Worm (Caenorhabditis elegans): ENCODE data around the gene W02C12.2.

The W02C12.2 gene

ce11 chrIV:3981601-3982000 is 26.2 kb downstream of the W02C12.2 start, which contains the start of gene srh-223:
TSS of gene srh-223 (plus strand) at chrIV:3981901.
- TF ChIP-seq die-1 (tag; optimal IDR thresholded peaks at IDR 0.05) (no peak), somi-1 (GFP tag; optimal IDR thresholded peaks at IDR 0.05) (no peak), ekl-4 (GFP tag; IDR thresholded peaks at IDR 0.05) (no peak), F33H1.4 (GFP tag; IDR thresholded peaks at IDR 0.05) (no peak), Y95B8A.8 (GFP tag; IDR thresholded peaks at IDR 0.05) (no peak), snpc-1.1 (tag; optimal IDR thresholded peaks at IDR 0.05; ENCODE audit: insufficient read depth) (no peak), K12H6.12 (tag; optimal IDR thresholded peaks at IDR 0.05) (no peak), K11D2.4 (GFP tag; IDR thresholded peaks at IDR 0.05) (no peak), cebp-2 (GFP tag; IDR thresholded peaks at IDR 0.05) (no peak), gei-17 (GFP tag; optimal IDR thresholded peaks at IDR 0.05) (no peak), mel-28 (tag; optimal IDR thresholded peaks at IDR 0.05; ENCODE audit: borderline replicate concordance) (no peak), B0336.3 (GFP tag; IDR thresholded peaks at IDR 0.05) (no peak)

DNA sequence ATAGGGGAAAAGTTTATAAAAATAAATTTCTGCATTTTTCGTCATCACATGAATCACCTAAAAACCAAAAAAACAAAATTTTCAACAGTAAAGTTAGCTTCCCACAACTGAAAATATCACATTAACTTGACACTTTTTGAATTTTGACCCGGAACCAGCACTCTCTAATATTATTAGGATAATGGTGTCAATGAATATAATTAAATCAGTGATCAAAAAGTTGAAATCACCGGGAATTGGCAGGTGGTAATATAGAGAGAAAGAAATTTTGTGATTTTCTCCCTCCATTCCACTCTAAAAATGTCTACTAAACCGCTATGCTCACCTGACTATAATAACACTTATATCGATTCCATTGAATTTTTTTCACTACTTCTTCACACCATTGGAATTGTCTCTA is 28.2 kb downstream of the W02C12.2 start, which contains the start of gene srh-222:
srh-222 (plus strand) TSS at position 301 of the 400 bp plus-strand sequence.
- TF ChIP-seq egrh-3 (GFP tag; IDR thresholded peaks at IDR 0.05) (no peak), let-526 (GFP tag; IDR thresholded peaks at IDR 0.05) (no peak)

DNA sequence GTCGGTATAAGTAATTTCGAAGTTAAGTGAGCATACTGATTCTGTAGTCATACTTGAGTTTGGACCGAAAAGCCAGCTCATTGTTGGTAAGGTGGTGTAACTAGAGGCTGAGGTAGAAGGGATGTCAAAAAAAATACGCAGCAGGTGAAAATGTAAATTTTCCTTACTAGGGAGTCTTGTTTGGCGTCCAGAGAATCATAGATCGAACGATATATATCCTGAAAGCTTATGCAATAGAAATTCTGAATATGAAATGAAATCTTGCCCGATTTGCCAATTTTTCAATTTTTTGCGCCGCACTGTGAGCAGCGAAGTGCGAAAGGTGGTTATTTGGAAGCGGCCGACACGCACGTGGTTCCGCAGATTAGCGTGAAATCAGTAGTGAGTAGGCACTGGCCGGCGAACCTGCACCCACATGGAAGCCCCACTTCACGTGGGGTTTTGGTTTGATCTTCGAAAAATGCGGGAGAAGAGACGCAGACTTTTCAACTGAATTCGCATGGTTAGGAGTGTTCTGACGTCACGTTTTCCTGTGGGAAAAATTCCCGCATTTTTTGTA is 29.7 kb downstream of the W02C12.2 start, which contains the start of gene srh-220:
srh-220 (minus strand) TSS at position 51 of the 559 bp plus-strand sequence.
- no peak for TF ChIP-seq lin-40 (tag; optimal IDR thresholded peaks at IDR 0.05)
- TF ChIP-seq F49E8.2 (tag; optimal IDR thresholded peaks at IDR 0.05; ENCODE audit: insufficient read depth): no peak
- 0 out of 2 replicates have a peak, but pooled peaks have one; percentile 67 for TF ChIP-seq F37B4.10 (GFP tag; IDR thresholded peaks at IDR 0.05)
- no peak for TF ChIP-seq hmg-20 (GFP tag; IDR thresholded peaks at IDR 0.05)
- TF ChIP-seq ztf-3 (GFP tag; optimal IDR thresholded peaks at IDR 0.05): no peak

DNA sequence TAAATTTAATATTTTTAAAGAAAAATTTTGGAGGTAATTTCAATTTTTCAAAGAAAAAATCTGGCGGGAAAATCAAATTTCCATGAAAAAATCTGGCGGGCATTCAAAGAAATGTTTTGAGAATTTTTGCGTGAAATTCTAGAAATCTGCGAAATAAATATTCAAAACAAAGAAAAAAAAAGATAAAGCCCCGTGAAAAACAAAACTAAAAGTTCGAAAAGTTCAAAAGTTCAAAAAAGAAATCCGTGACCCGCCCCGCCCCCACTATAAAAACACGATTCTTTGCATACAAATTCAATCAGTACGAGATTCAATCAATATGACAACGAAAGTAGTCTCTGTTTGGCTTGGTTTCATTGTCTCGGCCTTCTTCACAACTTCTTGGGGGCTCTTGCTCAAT is 34.7 kb downstream of the W02C12.2 start, which contains the start of gene clec-79:
clec-79 (plus strand) TSS at position 301 of the 400 bp plus-strand sequence.
- no peak for TF ChIP-seq die-1 (tag; optimal IDR thresholded peaks at IDR 0.05)
- no peak for TF ChIP-seq madf-6 (GFP tag; IDR thresholded peaks at IDR 0.05)
- TF ChIP-seq Y67H2A.10 (GFP tag; conservative IDR thresholded peaks at IDR 0.05): no peak
- no peak for TF ChIP-seq zim-3 (tag; optimal IDR thresholded peaks at IDR 0.05)
- no peak for TF ChIP-seq athp-1 (tag; optimal IDR thresholded peaks at IDR 0.05)
- no peak for TF ChIP-seq let-607 (tag; optimal IDR thresholded peaks at IDR 0.05)
- no peak for TF ChIP-seq C17E4.6 (GFP tag; IDR thresholded peaks at IDR 0.05)
- TF ChIP-seq akir-1 (GFP tag; optimal IDR thresholded peaks at IDR 0.05): no peak
- no peak for TF ChIP-seq snpc-1.1 (tag; optimal IDR thresholded peaks at IDR 0.05; ENCODE audit: insufficient read depth)
- TF ChIP-seq hmg-20 (GFP tag; IDR thresholded peaks at IDR 0.05): no peak
- TF ChIP-seq cebp-1 (GFP tag; IDR thresholded peaks at IDR 0.05): no peak
- no peak for TF ChIP-seq cebp-1 (tag; optimal IDR thresholded peaks at IDR 0.05)

DNA sequence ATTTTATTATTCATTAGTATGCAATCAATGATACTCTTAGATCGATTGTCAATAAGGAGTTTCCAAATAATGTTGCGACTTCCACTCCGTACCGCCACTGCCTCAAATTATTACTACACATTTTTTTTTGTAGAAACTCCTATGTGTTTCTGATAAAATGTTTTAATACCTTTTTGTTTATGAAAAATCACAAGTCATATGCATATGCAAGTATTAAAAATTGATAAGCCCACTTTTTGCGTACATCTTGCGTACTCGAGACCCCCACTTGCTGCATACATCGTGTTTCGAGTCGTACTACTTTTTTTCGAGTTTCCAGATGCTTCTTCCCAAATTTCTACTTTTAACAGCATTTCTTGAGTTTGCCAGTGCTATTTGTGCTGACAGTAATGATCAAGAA is 42.8 kb downstream of the W02C12.2 start, which contains the start of gene clec-76:
clec-76 (plus strand) TSS at position 234 of the 400 bp plus-strand sequence.
- TF ChIP-seq K12H6.12 (tag; optimal IDR thresholded peaks at IDR 0.05) (no peak), madf-10 (tag; optimal IDR thresholded peaks at IDR 0.05) (no peak), F57C9.4 (tag; optimal IDR thresholded peaks at IDR 0.05) (no peak), ets-4 (GFP tag; optimal IDR thresholded peaks at IDR 0.05) (no peak), nhr-179 (tag; optimal IDR thresholded peaks at IDR 0.05) (no peak), lsl-1 (GFP tag; optimal IDR thresholded peaks at IDR 0.05) (no peak), ztf-6 (GFP tag; IDR thresholded peaks at IDR 0.05) (no peak), aptf-3 (GFP tag; IDR thresholded peaks at IDR 0.05) (no peak), snpc-1.1 (tag; optimal IDR thresholded peaks at IDR 0.05; ENCODE audit: insufficient read depth) (no peak), lin-26 (GFP tag; IDR thresholded peaks at IDR 0.05) (no peak), nhr-80 (tag; optimal IDR thresholded peaks at IDR 0.05) (no peak), xnd-1 (tag; optimal IDR thresholded peaks at IDR 0.05) (no peak), lin-35 (GFP tag; optimal IDR thresholded peaks at IDR 0.05) (no peak), atf-7 (tag; optimal IDR thresholded peaks at IDR 0.05) (no peak), cebp-2 (GFP tag; IDR thresholded peaks at IDR 0.05) (no peak), attf-5 (GFP tag; optimal IDR thresholded peaks at IDR 0.05) (no peak), bed-1 (GFP tag; IDR thresholded peaks at IDR 0.05) (no peak)
